Worm (Caenorhabditis elegans) whole organism, L1 larva: ENCODE measurements around the gene T13H5.1.

Source experiments
- C16A3.4 ChIP-seq: fragments of 150-350 bp; optimal IDR thresholded peaks from 2 replicates; lab custom pipeline; 2014; ENCODE audit warnings: missing biosample characterization, missing genetic modification characterization
- C34B4.2 ChIP-seq: sonication (generic microtip); optimal IDR thresholded peaks from 2 replicates; lab custom pipeline; 2017; ENCODE audit warnings: mild to moderate bottlenecking, missing genetic modification characterization, missing compliant biosample characterization
- F16B12.6 ChIP-seq: fragments of 150-350 bp; optimal IDR thresholded peaks from 2 replicates; lab custom pipeline; 2014; ENCODE audit warnings: missing biosample characterization, missing genetic modification characterization
- Y116A8C.19 ChIP-seq: sonication (generic microtip); optimal IDR thresholded peaks from 2 replicates; lab custom pipeline; 2016; ENCODE audit warnings: missing compliant biosample characterization, missing genetic modification characterization, borderline replicate concordance
- aha-1 ChIP-seq: fragments of 150-350 bp; optimal IDR thresholded peaks from 2 replicates; lab custom pipeline; 2014; ENCODE audit warnings: missing biosample characterization, missing genetic modification characterization
- alr-1 ChIP-seq: fragments of 200-800 bp; sonication (Bioruptor generic); optimal IDR thresholded peaks from 2 replicates; lab custom pipeline; 2018; ENCODE audit warnings: borderline replicate concordance, mild to moderate bottlenecking, missing genetic modification characterization, missing compliant biosample characterization
- ceh-82 ChIP-seq, 3 experiments: fragments of 150-350 bp in 1 of 3; sonication (generic microtip) in 2 of 3; optimal IDR thresholded peaks; 2 replicates each; lab custom pipeline; 2014 to 2017; ENCODE audit warnings: missing biosample characterization in 3 of 3, missing genetic modification characterization in 3 of 3
- ceh-88 ChIP-seq: fragments of 200-800 bp; sonication (Bioruptor generic); IDR thresholded peaks from 2 replicates; pipeline ENCODE4 v1.3.6; 2022; ENCODE audit warnings: missing genetic modification characterization, missing compliant biosample characterization
- dpl-1 ChIP-seq, 3 experiments: fragments of 150-350 bp in 2 of 3; sonication (generic microtip) in 1 of 3; optimal IDR thresholded peaks; 2 replicates each; lab custom pipeline; 2014 to 2017; ENCODE audit warnings: missing biosample characterization in 3 of 3, missing genetic modification characterization in 3 of 3, missing genetic modification reagents in 3 of 3
- efl-1 ChIP-seq, 4 experiments: fragments of 150-350 bp; optimal IDR thresholded peaks in 3 of 4; peaks in 1 of 4; 1 replicate in 1 of 4; 2 replicates in 3 of 4; lab custom pipeline; 2014; ENCODE audit warnings: missing biosample characterization in 2 of 4, missing genetic modification characterization in 2 of 4, missing genetic modification reagents in 2 of 4
- efl-3 ChIP-seq: fragments of 200-800 bp; sonication (Bioruptor generic); optimal IDR thresholded peaks from 2 replicates; lab custom pipeline; 2018; ENCODE audit warnings: mild to moderate bottlenecking, missing genetic modification characterization, missing compliant biosample characterization
- egl-27 ChIP-seq, 2 experiments: fragments of 150-350 bp in 1 of 2; sonication (generic microtip); optimal IDR thresholded peaks; 3 replicates each; lab custom pipeline; 2017 to 2018; ENCODE audit warnings: missing biosample characterization in 2 of 2, missing genetic modification characterization in 2 of 2, missing genetic modification reagents in 2 of 2
- elt-2 ChIP-seq: sonication (generic microtip); optimal IDR thresholded peaks from 2 replicates; lab custom pipeline; 2016; ENCODE audit warnings: missing genetic modification characterization, mild to moderate bottlenecking, inconsistent platforms, missing compliant biosample characterization, missing genetic modification reagents
- fkh-10 ChIP-seq: sonication (generic microtip); optimal IDR thresholded peaks from 2 replicates; lab custom pipeline; 2017; ENCODE audit warnings: missing biosample characterization, missing genetic modification reagents, missing genetic modification characterization
- fkh-4 ChIP-seq: sonication (generic microtip); optimal IDR thresholded peaks from 2 replicates; lab custom pipeline; 2016; ENCODE audit warnings: missing compliant biosample characterization, missing genetic modification characterization, borderline replicate concordance
- fos-1 ChIP-seq: fragments of 150-350 bp; optimal IDR thresholded peaks from 2 replicates; lab custom pipeline; 2014; ENCODE audit warnings: missing biosample characterization, missing genetic modification characterization
- grh-1 ChIP-seq: fragments of 200-800 bp; sonication (Bioruptor generic); IDR thresholded peaks from 2 replicates; pipeline ENCODE4 v1.3.6; 2022; ENCODE audit warnings: missing genetic modification reagents, missing genetic modification characterization, missing compliant biosample characterization
- hlh-4 ChIP-seq: sonication (generic microtip); optimal IDR thresholded peaks from 2 replicates; lab custom pipeline; 2016; ENCODE audit warnings: mild to moderate bottlenecking, missing genetic modification characterization, missing compliant biosample characterization
- hpl-2 ChIP-seq: fragments of 150-350 bp; optimal IDR thresholded peaks from 2 replicates; lab custom pipeline; 2014; ENCODE audit warnings: missing biosample characterization, missing genetic modification reagents, missing genetic modification characterization
- irx-1 ChIP-seq: sonication (generic microtip); optimal IDR thresholded peaks from 2 replicates; lab custom pipeline; 2016; ENCODE audit warnings: missing genetic modification characterization, missing compliant biosample characterization
- isw-1 ChIP-seq: fragments of 200-800 bp; sonication (Bioruptor generic); IDR thresholded peaks from 2 replicates; pipeline ENCODE4 v1.3.6; 2022; ENCODE audit warnings: missing genetic modification characterization, missing compliant biosample characterization
- jun-1 ChIP-seq: fragments of 150-350 bp; optimal IDR thresholded peaks from 2 replicates; lab custom pipeline; 2014; ENCODE audit warnings: missing biosample characterization, missing genetic modification reagents, missing genetic modification characterization
- lin-14 ChIP-seq: fragments of 200-800 bp; sonication (Bioruptor generic); optimal IDR thresholded peaks from 2 replicates; lab custom pipeline; 2018; ENCODE audit warnings: mild to moderate bottlenecking, missing genetic modification characterization, moderate library complexity, missing compliant biosample characterization
- lin-35 ChIP-seq, 2 experiments: fragments of 150-350 bp; optimal IDR thresholded peaks; 2 replicates each; lab custom pipeline; 2014; ENCODE audit warnings: missing biosample characterization in 2 of 2, missing genetic modification characterization in 2 of 2, missing genetic modification reagents in 2 of 2
- lsy-2 ChIP-seq, 2 experiments: fragments of 150-350 bp; optimal IDR thresholded peaks; 2 replicates each; lab custom pipeline; 2014; ENCODE audit warnings: missing biosample characterization in 2 of 2, missing genetic modification characterization in 2 of 2
- nhr-11 ChIP-seq: fragments of 150-350 bp; optimal IDR thresholded peaks from 2 replicates; lab custom pipeline; 2014; ENCODE audit warnings: missing biosample characterization, missing genetic modification characterization
- nhr-19 ChIP-seq: fragments of 200-800 bp; sonication (Bioruptor generic); conservative IDR thresholded peaks from 2 replicates; pipeline ENCODE4 v1.3.6; 2022; ENCODE audit warnings: missing genetic modification characterization, missing compliant biosample characterization
- nhr-20 ChIP-seq: sonication (generic microtip); optimal IDR thresholded peaks from 2 replicates; lab custom pipeline; 2016; ENCODE audit warnings: mild to moderate bottlenecking, missing genetic modification characterization, missing compliant biosample characterization
- nhr-90 ChIP-seq: sonication (generic microtip); optimal IDR thresholded peaks from 2 replicates; lab custom pipeline; 2016; ENCODE audit warnings: mild to moderate bottlenecking, missing genetic modification characterization, missing compliant biosample characterization; ENCODE audit not compliant: poor library complexity
- pax-3 ChIP-seq: fragments of 200-800 bp; sonication (Bioruptor generic); optimal IDR thresholded peaks from 2 replicates; lab custom pipeline; 2018; ENCODE audit warnings: mild to moderate bottlenecking, missing genetic modification characterization, moderate library complexity, missing compliant biosample characterization
- snpc-4 ChIP-seq: fragments of 150-350 bp; optimal IDR thresholded peaks from 2 replicates; lab custom pipeline; 2014; ENCODE audit warnings: missing biosample characterization, missing genetic modification characterization
- sptf-1 ChIP-seq: fragments of 150-350 bp; optimal IDR thresholded peaks from 2 replicates; lab custom pipeline; 2014; ENCODE audit warnings: missing biosample characterization, missing genetic modification characterization
- sup-37 ChIP-seq: fragments of 200-800 bp; sonication (Bioruptor generic); optimal IDR thresholded peaks from 2 replicates; lab custom pipeline; 2018; ENCODE audit warnings: mild to moderate bottlenecking, missing genetic modification characterization, missing compliant biosample characterization
- swsn-7 ChIP-seq: sonication (generic microtip); optimal IDR thresholded peaks from 2 replicates; lab custom pipeline; 2016; ENCODE audit warnings: missing genetic modification characterization, missing compliant biosample characterization
- unc-130 ChIP-seq: fragments of 150-350 bp; optimal IDR thresholded peaks from 2 replicates; lab custom pipeline; 2017; ENCODE audit warnings: missing biosample characterization, missing genetic modification characterization, inconsistent platforms
- unc-62 ChIP-seq: fragments of 150-350 bp; optimal IDR thresholded peaks from 2 replicates; lab custom pipeline; 2014; ENCODE audit warnings: missing biosample characterization, missing genetic modification reagents, missing genetic modification characterization
- zag-1 ChIP-seq: fragments of 150-350 bp; optimal IDR thresholded peaks from 2 replicates; lab custom pipeline; 2014; ENCODE audit warnings: missing biosample characterization, missing genetic modification characterization
- ztf-4 ChIP-seq: fragments of 150-350 bp; optimal IDR thresholded peaks from 2 replicates; lab custom pipeline; 2014; ENCODE audit warnings: missing biosample characterization, missing genetic modification characterization

T13H5.1 gene

ce11 chrII:8516783-8517182 is 7.9 kb upstream of the T13H5.1 start, which contains the start of gene rnh-2 (continued):
- no peak for TF ChIP-seq zag-1 (tag; lab: Kevin White, UChicago)
- no peak for TF ChIP-seq sptf-1 (tag; lab: Kevin White, UChicago)
- peak; percentile 55 for TF ChIP-seq nhr-90 (tag; lab: Kevin White, UChicago)
- no peak for TF ChIP-seq sup-37
- TF ChIP-seq unc-62 (GFP tag; lab: Kevin White, UChicago): no peak
- peak; percentile 8 for TF ChIP-seq fkh-4 (tag; lab: Kevin White, UChicago)
- peak; percentile 17 for TF ChIP-seq unc-130 (tag; lab: Kevin White, UChicago)
- no peak for TF ChIP-seq fkh-10 (GFP tag; lab: Kevin White, UChicago)
- no peak for TF ChIP-seq irx-1 (tag; lab: Kevin White, UChicago)
- TF ChIP-seq fos-1 (tag; lab: Kevin White, UChicago): peak; percentile 59
- no peak for TF ChIP-seq egl-27 (tag; optimal IDR thresholded peaks at IDR 0.05; lab: Kevin White, UChicago)
- peak; percentile 52 for TF ChIP-seq snpc-4
- peak; percentile 67 to 75 for TF ChIP-seq efl-1 (optimal IDR thresholded peaks at IDR 0.05; lab: Kevin White, UChicago)
- TF ChIP-seq efl-1 (GFP tag; optimal IDR thresholded peaks at IDR 0.05 in 1 of 2; lab: Kevin White, UChicago): peak; percentile 73 to 96
- TF ChIP-seq pax-3 (tag; lab: Kevin White, UChicago): peak; percentile 42
- peak; percentile 81 for TF ChIP-seq C16A3.4 (tag; lab: Kevin White, UChicago)

- TF ChIP-seq elt-2 (tag; lab: Kevin White, UChicago): peak; percentile 37
- TF ChIP-seq swsn-7: no peak
- TF ChIP-seq, all 84 proteins: peak for 1
Observed at ce11 chrII:8515521-8515920, 6.7 kb upstream of the T13H5.1 start.

- TF ChIP-seq nhr-11 (no peak), sup-37 (no peak), ceh-82 (tag; optimal IDR thresholded peaks at IDR 0.05; lab: Kevin White, UChicago) (no peak), ceh-88 (GFP tag; lab: Robert Waterston, UW) (no peak), irx-1 (tag; lab: Kevin White, UChicago) (no peak), C34B4.2 (tag; lab: Kevin White, UChicago) (no peak), snpc-4 (no peak), efl-3 (no peak), hlh-4 (tag; lab: Kevin White, UChicago) (no peak), jun-1 (peak; percentile 15), nhr-19 (GFP tag; lab: Robert Waterston, UW) (no peak), lsy-2 (tag; optimal IDR thresholded peaks at IDR 0.05; lab: Kevin White, UChicago) (no peak), nhr-90 (tag; lab: Kevin White, UChicago) (no peak), hpl-2 (GFP tag; lab: Kevin White, UChicago) (no peak), nhr-20 (tag; lab: Kevin White, UChicago) (peak; percentile 3), lin-35 (GFP tag; optimal IDR thresholded peaks at IDR 0.05; lab: Kevin White, UChicago) (no peak), Y116A8C.19 (no peak), unc-130 (tag; lab: Kevin White, UChicago) (no peak), F16B12.6 (tag; lab: Kevin White, UChicago) (no peak), aha-1 (tag; lab: Kevin White, UChicago) (no peak), lin-14 (peak; percentile 15), dpl-1 (GFP tag; optimal IDR thresholded peaks at IDR 0.05; lab: Kevin White, UChicago) (no peak), elt-2 (tag; lab: Kevin White, UChicago) (peak; percentile 85), grh-1 (GFP tag; lab: Robert Waterston, UW) (no peak)
Observed at ce11 chrII:8514729-8515128, 5.9 kb upstream of the T13H5.1 start, which contains the start of gene ctg-2. ctg-2 (plus strand) TSS chrII:8515054.

- TF ChIP-seq ztf-4 (tag; lab: Kevin White, UChicago): no peak
- TF ChIP-seq elt-2 (tag; lab: Kevin White, UChicago): peak; percentile 14
- no peak for TF ChIP-seq alr-1
- TF ChIP-seq ceh-82 (tag; optimal IDR thresholded peaks at IDR 0.05; lab: Kevin White, UChicago): no peak
- no peak for TF ChIP-seq isw-1 (GFP tag; lab: Robert Waterston, UW)
Observed at ce11 chrII:8506759-8507158, 2.1 kb downstream of the T13H5.1 start.
